Worm (Caenorhabditis elegans) whole organism, young adult: ENCODE data around the gene K08E4.8.
A peak's percentile ranks its signal among the peaks of the same experiment; 100 is the strongest.

Experiments
- C06A6.2 ChIP-seq: fragments of 200-800 bp; sonication (Bioruptor generic); conservative IDR thresholded peaks from 2 replicates; pipeline ENCODE4 v1.3.6; 2022; ENCODE audit warnings: missing genetic modification characterization, missing compliant biosample characterization
- D2030.7 ChIP-seq: fragments of 200-800 bp; sonication (Bioruptor generic); IDR thresholded peaks from 2 replicates; pipeline ENCODE4 v1.3.6; 2022; ENCODE audit warnings: missing genetic modification reagents, missing genetic modification characterization, missing compliant biosample characterization
- F10E7.11 ChIP-seq: sonication (generic microtip); optimal IDR thresholded peaks from 2 replicates; lab custom pipeline; 2017; ENCODE audit warnings: mild to moderate bottlenecking, missing genetic modification characterization, moderate library complexity, missing compliant biosample characterization
- F37B4.10 ChIP-seq: fragments of 200-800 bp; sonication (Bioruptor generic); IDR thresholded peaks from 2 replicates; pipeline ENCODE4 v1.3.6; 2022; ENCODE audit warnings: missing genetic modification characterization, missing compliant biosample characterization
- F55B11.4 ChIP-seq: sonication (generic microtip); optimal IDR thresholded peaks from 2 replicates; lab custom pipeline; 2016; ENCODE audit warnings: missing compliant biosample characterization, missing genetic modification characterization, borderline replicate concordance; ENCODE audit not compliant: insufficient read depth
- Y53F4B.3 ChIP-seq: fragments of 200-800 bp; sonication (Bioruptor generic); IDR thresholded peaks from 2 replicates; pipeline ENCODE4 v1.3.6; 2022; ENCODE audit warnings: missing genetic modification reagents, missing genetic modification characterization, missing compliant biosample characterization
- Y53G8AR.9 ChIP-seq: fragments of 200-800 bp; sonication (Bioruptor generic); conservative IDR thresholded peaks from 2 replicates; pipeline ENCODE4 v1.3.6; 2022; ENCODE audit warnings: missing genetic modification reagents, missing genetic modification characterization, missing compliant biosample characterization
- Y67H2A.10 ChIP-seq: fragments of 200-800 bp; sonication (Bioruptor generic); conservative IDR thresholded peaks from 2 replicates; pipeline ENCODE4 v1.3.6; 2022; ENCODE audit warnings: missing genetic modification reagents, missing genetic modification characterization, missing compliant biosample characterization
- cebp-2 ChIP-seq: fragments of 200-800 bp; sonication (Bioruptor generic); IDR thresholded peaks from 2 replicates; pipeline ENCODE4 v1.3.6; 2022; ENCODE audit warnings: missing genetic modification characterization, missing compliant biosample characterization
- chd-7 ChIP-seq: sonication (generic microtip); optimal IDR thresholded peaks from 2 replicates; lab custom pipeline; 2016; ENCODE audit warnings: mild to moderate bottlenecking, missing genetic modification characterization, moderate library complexity, missing compliant biosample characterization
- die-1 ChIP-seq: sonication (generic microtip); optimal IDR thresholded peaks from 2 replicates; lab custom pipeline; 2016; ENCODE audit warnings: missing genotype, mild to moderate bottlenecking, missing genetic modification characterization, missing compliant biosample characterization
- dpff-1 ChIP-seq: sonication (generic microtip); optimal IDR thresholded peaks from 2 replicates; lab custom pipeline; 2017; ENCODE audit warnings: mild to moderate bottlenecking, missing genetic modification characterization, missing compliant biosample characterization
- egl-18 ChIP-seq: fragments of 200-800 bp; sonication (Bioruptor generic); IDR thresholded peaks from 2 replicates; pipeline ENCODE4 v1.3.6; 2022; ENCODE audit warnings: missing genetic modification reagents, missing genetic modification characterization, missing compliant biosample characterization
- egrh-3 ChIP-seq: fragments of 200-800 bp; sonication (Bioruptor generic); IDR thresholded peaks from 2 replicates; pipeline ENCODE4 v1.3.6; 2022; ENCODE audit warnings: missing genetic modification reagents, missing genetic modification characterization, missing compliant biosample characterization
- hlh-26 ChIP-seq: fragments of 200-800 bp; sonication (Bioruptor generic); conservative IDR thresholded peaks from 2 replicates; pipeline ENCODE4 v1.3.6; 2022; ENCODE audit warnings: missing genetic modification reagents, missing genetic modification characterization, missing compliant biosample characterization
- hsf-1 ChIP-seq: fragments of 200-800 bp; sonication (Bioruptor generic); IDR thresholded peaks from 2 replicates; pipeline ENCODE4 v1.3.6; 2022; ENCODE audit warnings: missing genetic modification reagents, missing genetic modification characterization, missing compliant biosample characterization
- let-607 ChIP-seq, 2 experiments: fragments of 200-800 bp in 1 of 2; sonication (Bioruptor generic) in 1 of 2; sonication (generic microtip) in 1 of 2; optimal IDR thresholded peaks; 2 replicates each; lab custom pipeline; 2016 to 2018; ENCODE audit warnings: mild to moderate bottlenecking in 2 of 2, missing compliant biosample characterization in 2 of 2, missing genetic modification characterization in 2 of 2, moderate library complexity in 2 of 2, missing genotype in 1 of 2
- lin-40 ChIP-seq: sonication (generic microtip); optimal IDR thresholded peaks from 2 replicates; lab custom pipeline; 2016; ENCODE audit warnings: missing genetic modification characterization, mild to moderate bottlenecking, missing compliant biosample characterization, missing genotype, missing genetic modification reagents
- lin-54 ChIP-seq: fragments of 200-800 bp; sonication (Bioruptor generic); optimal IDR thresholded peaks from 2 replicates; lab custom pipeline; 2018; ENCODE audit warnings: mild to moderate bottlenecking, missing genetic modification characterization, missing compliant biosample characterization
- nfyb-1 ChIP-seq: fragments of 200-800 bp; sonication (Bioruptor generic); IDR thresholded peaks from 2 replicates; pipeline ENCODE4 v1.3.6; 2022; ENCODE audit warnings: missing genetic modification reagents, missing genetic modification characterization, missing compliant biosample characterization
- nhr-179 ChIP-seq: sonication (generic microtip); optimal IDR thresholded peaks from 2 replicates; lab custom pipeline; 2016; ENCODE audit warnings: mild to moderate bottlenecking, missing genetic modification characterization, missing compliant biosample characterization
- nhr-80 ChIP-seq: sonication (generic microtip); optimal IDR thresholded peaks from 2 replicates; lab custom pipeline; 2016; ENCODE audit warnings: missing genetic modification characterization, missing compliant biosample characterization
- repo-1 ChIP-seq: sonication (generic microtip); optimal IDR thresholded peaks from 2 replicates; lab custom pipeline; 2017; ENCODE audit warnings: mild to moderate bottlenecking, missing genetic modification characterization, missing compliant biosample characterization
- sea-2 ChIP-seq: fragments of 200-800 bp; sonication (Bioruptor generic); IDR thresholded peaks from 2 replicates; pipeline ENCODE4 v1.3.6; 2022; ENCODE audit warnings: missing genetic modification characterization, missing compliant biosample characterization
- snpc-1.1 ChIP-seq: sonication (generic microtip); optimal IDR thresholded peaks from 2 replicates; lab custom pipeline; 2017; ENCODE audit warnings: missing genetic modification characterization, mild to moderate bottlenecking, missing compliant biosample characterization, antibody characterized with exemption, moderate library complexity, missing genotype, missing genetic modification reagents; ENCODE audit not compliant: insufficient read depth
- tbx-9 ChIP-seq: sonication (generic microtip); optimal IDR thresholded peaks from 2 replicates; lab custom pipeline; 2016; ENCODE audit warnings: borderline replicate concordance, missing genetic modification characterization, inconsistent platforms, missing compliant biosample characterization
- zfh-2 ChIP-seq: fragments of 200-800 bp; sonication (Bioruptor generic); conservative IDR thresholded peaks from 2 replicates; pipeline ENCODE4 v1.3.6; 2022; ENCODE audit warnings: missing genetic modification reagents, missing genetic modification characterization, missing compliant biosample characterization
- ztf-22 ChIP-seq: fragments of 200-800 bp; sonication (Bioruptor generic); optimal IDR thresholded peaks from 2 replicates; lab custom pipeline; 2018; ENCODE audit warnings: mild to moderate bottlenecking, missing genetic modification characterization, moderate library complexity, missing compliant biosample characterization
- ztf-25 ChIP-seq: fragments of 200-800 bp; sonication (Bioruptor generic); IDR thresholded peaks from 2 replicates; pipeline ENCODE4 v1.3.6; 2022; ENCODE audit warnings: missing genetic modification reagents, missing genetic modification characterization, missing compliant biosample characterization
- ztf-28 ChIP-seq: fragments of 200-800 bp; sonication (Bioruptor generic); IDR thresholded peaks from 2 replicates; pipeline ENCODE4 v1.3.6; 2022; ENCODE audit warnings: missing genetic modification reagents, missing genetic modification characterization, missing compliant biosample characterization
- ztf-6 ChIP-seq: fragments of 200-800 bp; sonication (Bioruptor generic); IDR thresholded peaks from 2 replicates; pipeline ENCODE4 v1.3.6; 2022; ENCODE audit warnings: missing genetic modification reagents, missing genetic modification characterization, missing compliant biosample characterization

Gene K08E4.8

ce11 chrIV:12061229-12061628, at the start of gene K08E4.8:
Gene K08E4.8 (minus strand): TSS chrIV:12061329.
- TF ChIP-seq F55B11.4 (tag; lab: Kevin White, UChicago), result no peak
- no peak for TF ChIP-seq D2030.7 (GFP tag; lab: Robert Waterston, UW)
- no peak for TF ChIP-seq tbx-9 (tag; lab: Kevin White, UChicago)
- no peak for TF ChIP-seq nfyb-1 (GFP tag; lab: Robert Waterston, UW)
- TF ChIP-seq chd-7 (tag; lab: Kevin White, UChicago), result no peak
- no peak for TF ChIP-seq Y53F4B.3 (GFP tag; lab: Robert Waterston, UW)
- no peak for TF ChIP-seq nhr-179
- no peak for TF ChIP-seq egl-18 (GFP tag; lab: Robert Waterston, UW)
- no peak for TF ChIP-seq ztf-28
- TF ChIP-seq F10E7.11 (tag; lab: Kevin White, UChicago), result no peak
- no peak for TF ChIP-seq die-1 (tag; lab: Kevin White, UChicago)
- no peak for TF ChIP-seq Y53G8AR.9 (GFP tag; lab: Robert Waterston, UW)
- no peak for TF ChIP-seq hlh-26 (GFP tag; lab: Robert Waterston, UW)
- TF ChIP-seq Y67H2A.10 (GFP tag; lab: Robert Waterston, UW), result no peak
- no peak for TF ChIP-seq C06A6.2 (GFP tag; lab: Robert Waterston, UW)
- no peak for TF ChIP-seq repo-1 (tag; lab: Kevin White, UChicago)
- TF ChIP-seq let-607 (tag; optimal IDR thresholded peaks at IDR 0.05; lab: Kevin White, UChicago), result no peak
- TF ChIP-seq lin-54, result no peak

- no peak for TF ChIP-seq nhr-80 (tag; lab: Kevin White, UChicago)
Observed at ce11 chrIV:12110339-12110738, 49.2 kb upstream of the K08E4.8 start, which contains the start of gene col-129. Gene col-129 (minus strand): TSS chrIV:12110439.

ce11 chrIV:12109743-12110142, 48.6 kb upstream of the K08E4.8 start:
- TF ChIP-seq lin-40 (tag; lab: Kevin White, UChicago) (peak; percentile 34), ztf-22 (GFP tag; lab: Kevin White, UChicago) (no peak)

ce11 chrIV:12108984-12109657, 48.0 kb upstream of the K08E4.8 start:
- peak; percentile 76; the same call in 1 of the 2 replicates for TF ChIP-seq zfh-2 (GFP tag; lab: Robert Waterston, UW)
- no peak for TF ChIP-seq ztf-25 (GFP tag; lab: Robert Waterston, UW)
- TF ChIP-seq egl-18 (GFP tag; lab: Robert Waterston, UW), result 0 out of 2 replicates have a peak, but pooled peaks have one; percentile 24
- no peak for TF ChIP-seq sea-2 (GFP tag; lab: Robert Waterston, UW)
- TF ChIP-seq hsf-1 (GFP tag; lab: Robert Waterston, UW), result 0 out of 2 replicates have a peak, but pooled peaks have one; percentile 56
- no peak for TF ChIP-seq ztf-6 (GFP tag; lab: Robert Waterston, UW)
- no peak for TF ChIP-seq snpc-1.1
- no peak for TF ChIP-seq dpff-1 (tag; lab: Kevin White, UChicago)
- peak; percentile 55; the same call in 1 of the 2 replicates for TF ChIP-seq cebp-2 (GFP tag; lab: Robert Waterston, UW)
- 0 out of 2 replicates have a peak, but pooled peaks have one; percentile 3 for TF ChIP-seq egrh-3
- peak; percentile 7 for TF ChIP-seq lin-40 (tag; lab: Kevin White, UChicago)
- TF ChIP-seq F37B4.10 (GFP tag; lab: Robert Waterston, UW), result no peak
